Worm (Caenorhabditis elegans) whole organism, early embryonic: ENCODE data around the gene vglu-3.

ENCODE experiments used
- F13C5.2 ChIP-seq: sonication (generic microtip); optimal IDR thresholded peaks from 2 replicates; lab custom pipeline; 2017; ENCODE audit warnings: mild to moderate bottlenecking, missing genetic modification characterization, inconsistent platforms, missing compliant biosample characterization
- aly-1 ChIP-seq: sonication (generic microtip); optimal IDR thresholded peaks from 2 replicates; lab custom pipeline; 2016; ENCODE audit warnings: missing genetic modification characterization, missing compliant biosample characterization
- ama-1 ChIP-seq: fragments of 150-350 bp; optimal IDR thresholded peaks from 2 replicates; lab custom pipeline; 2014
- ceh-13 ChIP-seq: fragments of 200-800 bp; sonication (Bioruptor generic); optimal IDR thresholded peaks from 2 replicates; lab custom pipeline; 2018; ENCODE audit warnings: mild to moderate bottlenecking, missing genetic modification characterization, missing compliant biosample characterization
- ceh-36 ChIP-seq: sonication (generic microtip); optimal IDR thresholded peaks from 2 replicates; lab custom pipeline; 2016; ENCODE audit warnings: missing genetic modification characterization, inconsistent platforms, missing compliant biosample characterization
- flt-1 ChIP-seq: fragments of 200-800 bp; sonication (Bioruptor generic); IDR thresholded peaks from 2 replicates; pipeline ENCODE4 v1.3.6; 2022; ENCODE audit warnings: missing genetic modification characterization, missing compliant biosample characterization
- pes-1 ChIP-seq: fragments of 200-800 bp; sonication (Bioruptor generic); IDR thresholded peaks from 2 replicates; pipeline ENCODE4 v1.3.6; 2022; ENCODE audit warnings: missing genetic modification reagents, missing genetic modification characterization, missing compliant biosample characterization
- sea-1 ChIP-seq: fragments of 200-800 bp; sonication (Bioruptor generic); conservative IDR thresholded peaks from 2 replicates; pipeline ENCODE4 v1.3.6; 2022; ENCODE audit warnings: missing genetic modification characterization, missing compliant biosample characterization
- tbx-37 ChIP-seq: fragments of 200-800 bp; sonication (Bioruptor generic); conservative IDR thresholded peaks from 2 replicates; pipeline ENCODE4 v1.3.6; 2022; ENCODE audit warnings: missing genetic modification reagents, missing genetic modification characterization, missing compliant biosample characterization
- tra-4 ChIP-seq: sonication (generic microtip); optimal IDR thresholded peaks from 2 replicates; lab custom pipeline; 2017; ENCODE audit warnings: missing genetic modification characterization, missing compliant biosample characterization

- TF ChIP-seq ceh-13 (GFP tag; lab: Kevin White, UChicago), result no peak
- TF ChIP-seq ama-1 (lab: Kevin White, UChicago), result no peak
- no peak for TF ChIP-seq flt-1 (GFP tag; lab: Robert Waterston, UW)
- TF ChIP-seq tbx-37 (GFP tag; lab: Robert Waterston, UW), result no peak
- TF ChIP-seq sea-1, result no peak
- TF ChIP-seq pes-1 (GFP tag; lab: Robert Waterston, UW), result no peak
- TF ChIP-seq tra-4 (tag; lab: Kevin White, UChicago), result no peak
- TF ChIP-seq ceh-36 (tag; lab: Kevin White, UChicago), result no peak
- TF ChIP-seq aly-1 (tag; lab: Kevin White, UChicago), result no peak
- no peak for TF ChIP-seq F13C5.2
These were observed 39.0 kb downstream of the vglu-3 start for ce11 chrIII:10338992-10339852.
